Worm (Caenorhabditis elegans): ENCODE measurements around the gene fbxa-77.

ce11 chrIII:1206331-1206730 lies 42.9 kb upstream of the fbxa-77 start:
- TF ChIP-seq aly-2 (tag; optimal IDR thresholded peaks at IDR 0.05) (no peak), nhr-237 (tag; optimal IDR thresholded peaks at IDR 0.05) (no peak), zip-2 (tag; optimal IDR thresholded peaks at IDR 0.05) (no peak), jun-1 (tag; optimal IDR thresholded peaks at IDR 0.05) (no peak), saeg-2 (GFP tag; IDR thresholded peaks at IDR 0.05) (no peak)

All from whole organism, L4 larva.